Worm (Caenorhabditis elegans) whole organism, mixed stage, embryonic: ENCODE results near the gene col-173.

Experiments used
- blmp-1 ChIP-seq: fragments of 150-350 bp; optimal IDR thresholded peaks from 2 replicates; lab custom pipeline; 2014; ENCODE audit warnings: missing biosample characterization, missing genetic modification characterization
- ceh-39 ChIP-seq: fragments of 150-350 bp; optimal IDR thresholded peaks from 2 replicates; lab custom pipeline; 2014; ENCODE audit warnings: missing biosample characterization, missing genetic modification characterization
- ces-1 ChIP-seq: fragments of 150-350 bp; optimal IDR thresholded peaks from 2 replicates; lab custom pipeline; 2014; ENCODE audit warnings: missing biosample characterization, missing genetic modification reagents, missing genetic modification characterization
- lin-32 ChIP-seq: fragments of 200-800 bp; sonication (Bioruptor generic); optimal IDR thresholded peaks from 2 replicates; lab custom pipeline; 2018; ENCODE audit warnings: mild to moderate bottlenecking, missing genetic modification characterization, missing compliant biosample characterization
- mab-5 ChIP-seq: fragments of 150-350 bp; optimal IDR thresholded peaks from 2 replicates; lab custom pipeline; 2014; ENCODE audit warnings: missing biosample characterization, missing genetic modification characterization
- nhr-12 ChIP-seq: fragments of 150-350 bp; optimal IDR thresholded peaks from 2 replicates; lab custom pipeline; 2014; ENCODE audit warnings: missing biosample characterization, missing genetic modification characterization

ce11 chrX:6894104-6894503 lies 16.8 kb upstream of the col-173 start:
- TF ChIP-seq lin-32 (GFP tag; lab: Kevin White, UChicago), result no peak
- TF ChIP-seq nhr-12 (tag; lab: Kevin White, UChicago), result no peak
- no peak for TF ChIP-seq ces-1 (GFP tag; lab: Kevin White, UChicago)
- TF ChIP-seq blmp-1 (tag; lab: Kevin White, UChicago), result no peak
- peak; percentile 43 for TF ChIP-seq mab-5 (tag; lab: Kevin White, UChicago)
- TF ChIP-seq ceh-39 (tag; lab: Kevin White, UChicago), result no peak
